Worm (Caenorhabditis elegans): ENCODE results near the gene hrpl-1.

The hrpl-1 gene

DNA sequence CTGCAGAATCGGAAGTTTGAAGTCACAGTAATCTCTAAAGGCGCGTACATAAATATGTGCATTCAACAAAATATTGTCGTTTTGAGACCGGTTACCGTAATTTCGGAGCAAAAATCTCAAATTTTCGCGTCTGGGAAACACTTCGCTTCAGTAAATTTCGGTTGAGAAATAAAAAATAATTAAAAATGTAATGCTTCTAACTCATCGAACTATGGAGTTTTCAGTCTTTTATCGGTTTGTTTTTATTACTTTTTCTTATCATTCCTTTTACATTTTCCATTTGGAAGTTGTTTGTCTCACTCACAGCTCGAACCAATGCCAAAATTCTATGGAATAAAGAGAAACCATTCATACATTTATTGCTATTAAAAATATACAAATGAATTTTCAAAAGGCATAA lies 10.3 kb upstream of the hrpl-1 start (continued):
- peak; percentile 17 for TF ChIP-seq elt-2 (tag; optimal IDR thresholded peaks at IDR 0.05)
- no peak for TF ChIP-seq fkh-4 (tag; optimal IDR thresholded peaks at IDR 0.05; ENCODE audit: borderline replicate concordance)

DNA sequence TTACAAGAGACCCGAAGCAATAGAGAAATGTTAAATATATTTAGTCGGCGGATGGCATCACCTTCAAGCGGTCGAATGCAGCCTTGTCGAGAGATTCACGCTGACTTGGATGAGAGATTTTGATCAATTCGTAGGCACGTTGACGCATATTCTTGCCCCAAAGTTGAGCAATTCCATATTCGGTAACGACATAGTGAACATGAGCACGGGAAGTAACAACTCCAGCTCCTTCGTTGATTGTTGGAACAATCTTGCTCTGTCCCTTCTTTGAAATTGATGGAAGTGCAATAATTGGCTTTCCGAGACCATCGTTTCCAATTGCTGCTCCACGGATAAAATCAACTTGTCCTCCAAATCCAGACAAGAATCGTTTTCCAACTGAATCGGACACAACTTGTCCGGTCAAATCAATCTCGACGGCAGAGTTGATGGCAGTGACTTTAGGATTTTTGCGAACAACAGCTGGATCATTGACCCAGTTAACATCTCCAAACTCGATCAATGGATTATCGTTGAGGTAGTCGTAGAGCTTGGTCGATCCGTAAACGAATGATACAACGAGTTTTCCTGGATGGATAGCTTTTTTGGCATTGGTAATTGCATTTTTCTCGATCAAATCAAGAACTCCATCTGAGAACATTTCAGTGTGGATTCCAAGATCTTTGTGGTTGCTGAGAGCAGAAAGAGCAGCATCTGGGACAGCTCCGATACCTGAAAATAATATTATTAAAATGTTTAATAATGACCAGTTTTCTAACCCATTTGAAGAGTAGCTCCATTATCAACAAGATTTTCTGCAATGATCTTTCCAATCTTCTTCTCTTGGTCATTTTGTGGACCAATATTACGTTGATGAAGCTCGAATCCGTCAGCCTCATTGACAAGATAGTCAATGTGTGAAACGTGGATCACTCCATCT lies 9.6 kb upstream of the hrpl-1 start:
- TF ChIP-seq ets-5 (GFP tag; IDR thresholded peaks at IDR 0.05) (no peak), nhr-28 (tag; optimal IDR thresholded peaks at IDR 0.05) (no peak), xbp-1 (tag; optimal IDR thresholded peaks at IDR 0.05) (no peak), efl-1 (optimal IDR thresholded peaks at IDR 0.05) (no peak), efl-1 (GFP tag; optimal IDR thresholded peaks at IDR 0.05 in 1 of 2) (peak in 1 of 2 experiments; percentile 90), Y116A8C.19 (tag; optimal IDR thresholded peaks at IDR 0.05; ENCODE audit: borderline replicate concordance) (no peak), nhr-20 (tag; optimal IDR thresholded peaks at IDR 0.05) (peak; percentile 11), zag-1 (tag; optimal IDR thresholded peaks at IDR 0.05) (no peak), egl-13 (tag; optimal IDR thresholded peaks at IDR 0.05) (no peak), lir-3 (tag; optimal IDR thresholded peaks at IDR 0.05; ENCODE audit: poor library complexity) (peak; percentile 9), nhr-12 (tag; optimal IDR thresholded peaks at IDR 0.05) (no peak), ztf-4 (tag; optimal IDR thresholded peaks at IDR 0.05) (peak; percentile 39), jun-1 (tag; optimal IDR thresholded peaks at IDR 0.05) (no peak), lin-39 (tag; optimal IDR thresholded peaks at IDR 0.05) (no peak), skn-1 (tag; optimal IDR thresholded peaks at IDR 0.05) (peak; percentile 8), fkh-8 (tag; optimal IDR thresholded peaks at IDR 0.05) (no peak), unc-62 (GFP tag; optimal IDR thresholded peaks at IDR 0.05) (no peak), nhr-85 (tag) (peak; percentile 72), ces-1 (GFP tag; optimal IDR thresholded peaks at IDR 0.05) (no peak), pax-3 (tag; optimal IDR thresholded peaks at IDR 0.05) (no peak), nhr-90 (tag; optimal IDR thresholded peaks at IDR 0.05; ENCODE audit: poor library complexity) (no peak), hpl-2 (GFP tag; optimal IDR thresholded peaks at IDR 0.05) (peak; percentile 57), tbx-2 (tag; optimal IDR thresholded peaks at IDR 0.05) (peak; percentile 23), pag-3 (tag; optimal IDR thresholded peaks at IDR 0.05; ENCODE audit: borderline replicate concordance, insufficient read depth) (no peak), mab-9 (GFP tag; IDR thresholded peaks at IDR 0.05) (no peak), lin-35 (GFP tag; optimal IDR thresholded peaks at IDR 0.05) (peak in 1 of 2 experiments; percentile 9), lin-13 (GFP tag; optimal IDR thresholded peaks at IDR 0.05) (peak; percentile 17), nhr-76 (tag; optimal IDR thresholded peaks at IDR 0.05) (no peak), grh-1 (GFP tag; IDR thresholded peaks at IDR 0.05) (no peak; the same call in 1 of the 2 replicates), aha-1 (tag; optimal IDR thresholded peaks at IDR 0.05) (no peak)

DNA sequence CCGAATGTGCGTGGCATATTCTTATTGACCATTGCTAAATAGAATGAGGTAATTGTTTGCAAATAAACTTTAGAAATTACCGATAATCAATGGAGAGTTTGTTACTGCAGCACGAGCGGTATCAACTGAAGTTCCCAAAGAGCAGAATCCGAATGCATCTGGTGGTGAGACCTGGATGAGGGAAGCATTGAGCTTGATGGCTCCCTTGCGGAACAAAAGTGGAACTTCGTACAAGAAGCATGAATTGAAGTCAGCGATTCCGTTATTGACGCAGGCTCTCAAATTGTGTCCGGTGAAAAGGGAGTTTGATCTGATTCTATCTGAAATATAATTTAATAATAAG lies 9.0 kb upstream of the hrpl-1 start:
- TF ChIP-seq nhr-47 (tag; optimal IDR thresholded peaks at IDR 0.05) (peak; percentile 24), vab-15 (tag; optimal IDR thresholded peaks at IDR 0.05) (no peak), zip-4 (GFP tag; optimal IDR thresholded peaks at IDR 0.05) (peak; percentile 40), grh-1 (GFP tag; IDR thresholded peaks at IDR 0.05) (no peak), lin-35 (GFP tag; optimal IDR thresholded peaks at IDR 0.05) (peak in 1 of 2 experiments; percentile 35), nhr-71 (tag; optimal IDR thresholded peaks at IDR 0.05) (peak; percentile 36), ama-1 (optimal IDR thresholded peaks at IDR 0.05) (peak; percentile 40), alr-1 (tag; optimal IDR thresholded peaks at IDR 0.05; ENCODE audit: borderline replicate concordance) (no peak), nhr-85 (tag) (no peak), ces-1 (GFP tag; optimal IDR thresholded peaks at IDR 0.05) (no peak), lsy-2 (tag; optimal IDR thresholded peaks at IDR 0.05) (no peak), snpc-4 (tag; optimal IDR thresholded peaks at IDR 0.05) (no peak), sptf-1 (tag; optimal IDR thresholded peaks at IDR 0.05) (no peak)

Measured in whole organism, L1 larva.